Worm (Caenorhabditis elegans) whole organism, young adult: ENCODE results near the gene clec-135.

Experiments
- B0035.1 ChIP-seq: sonication (generic microtip); optimal IDR thresholded peaks from 2 replicates; lab custom pipeline; 2016; ENCODE audit warnings: missing genetic modification characterization, mild to moderate bottlenecking, missing compliant biosample characterization, missing genotype, missing genetic modification reagents
- B0261.1 ChIP-seq: sonication (generic microtip); optimal IDR thresholded peaks from 2 replicates; lab custom pipeline; 2016; ENCODE audit warnings: mild to moderate bottlenecking, missing genetic modification characterization, moderate library complexity, missing compliant biosample characterization
- D2030.7 ChIP-seq: fragments of 200-800 bp; sonication (Bioruptor generic); IDR thresholded peaks from 2 replicates; pipeline ENCODE4 v1.3.6; 2022; ENCODE audit warnings: missing genetic modification reagents, missing genetic modification characterization, missing compliant biosample characterization
- F10E7.11 ChIP-seq: sonication (generic microtip); optimal IDR thresholded peaks from 2 replicates; lab custom pipeline; 2017; ENCODE audit warnings: mild to moderate bottlenecking, missing genetic modification characterization, moderate library complexity, missing compliant biosample characterization
- F22D6.2 ChIP-seq: sonication (generic microtip); optimal IDR thresholded peaks from 2 replicates; lab custom pipeline; 2016; ENCODE audit warnings: mild to moderate bottlenecking, missing genetic modification characterization, missing compliant biosample characterization
- F23B12.7 ChIP-seq: sonication (generic microtip); optimal IDR thresholded peaks from 2 replicates; lab custom pipeline; 2017; ENCODE audit warnings: missing genetic modification characterization, mild to moderate bottlenecking, missing compliant biosample characterization, antibody characterized with exemption, moderate library complexity; ENCODE audit not compliant: insufficient read depth
- F49E8.2 ChIP-seq: sonication (generic microtip); optimal IDR thresholded peaks from 3 replicates; lab custom pipeline; 2017; ENCODE audit warnings: missing genetic modification characterization, mild to moderate bottlenecking, missing compliant biosample characterization, antibody characterized with exemption, moderate library complexity; ENCODE audit not compliant: insufficient read depth
- T07F8.4 ChIP-seq: sonication (generic microtip); optimal IDR thresholded peaks from 2 replicates; lab custom pipeline; 2016; ENCODE audit warnings: mild to moderate bottlenecking, missing genetic modification characterization, moderate library complexity, missing compliant biosample characterization
- T26A5.8 ChIP-seq: sonication (generic microtip); optimal IDR thresholded peaks from 2 replicates; lab custom pipeline; 2016; ENCODE audit warnings: missing genetic modification characterization, missing compliant biosample characterization
- Y53F4B.3 ChIP-seq: fragments of 200-800 bp; sonication (Bioruptor generic); IDR thresholded peaks from 2 replicates; pipeline ENCODE4 v1.3.6; 2022; ENCODE audit warnings: missing genetic modification reagents, missing genetic modification characterization, missing compliant biosample characterization
- Y95B8A.8 ChIP-seq: fragments of 200-800 bp; sonication (Bioruptor generic); IDR thresholded peaks from 2 replicates; pipeline ENCODE4 v1.3.6; 2022; ENCODE audit warnings: missing genetic modification reagents, missing genetic modification characterization, missing compliant biosample characterization
- ama-1 ChIP-seq, 3 experiments: fragments of 150-350 bp in 1 of 3; sonication (generic microtip) in 2 of 3; optimal IDR thresholded peaks; 2 replicates each; lab custom pipeline; 2014 to 2018; ENCODE audit warnings: missing biosample characterization in 2 of 3, missing genetic modification characterization in 2 of 3, missing genetic modification reagents in 2 of 3
- aptf-2 ChIP-seq: fragments of 200-800 bp; sonication (Bioruptor generic); conservative IDR thresholded peaks from 2 replicates; pipeline ENCODE4 v1.3.6; 2022; ENCODE audit warnings: missing genetic modification reagents, missing genetic modification characterization, missing compliant biosample characterization
- aptf-3 ChIP-seq: fragments of 200-800 bp; sonication (Bioruptor generic); IDR thresholded peaks from 2 replicates; pipeline ENCODE4 v1.3.6; 2022; ENCODE audit warnings: missing genetic modification characterization, missing compliant biosample characterization
- attf-6 ChIP-seq: fragments of 200-800 bp; sonication (Bioruptor generic); IDR thresholded peaks from 2 replicates; pipeline ENCODE4 v1.3.6; 2022; ENCODE audit warnings: missing genetic modification reagents, missing genetic modification characterization, missing compliant biosample characterization
- bed-1 ChIP-seq: fragments of 200-800 bp; sonication (Bioruptor generic); IDR thresholded peaks from 2 replicates; pipeline ENCODE4 v1.3.6; 2022; ENCODE audit warnings: missing genetic modification reagents, missing genetic modification characterization, missing compliant biosample characterization
- ceh-100 ChIP-seq: fragments of 200-800 bp; sonication (Bioruptor generic); IDR thresholded peaks from 2 replicates; pipeline ENCODE4 v1.3.6; 2022; ENCODE audit warnings: missing genetic modification reagents, missing genetic modification characterization, missing compliant biosample characterization
- chd-7 ChIP-seq: sonication (generic microtip); optimal IDR thresholded peaks from 2 replicates; lab custom pipeline; 2016; ENCODE audit warnings: mild to moderate bottlenecking, missing genetic modification characterization, moderate library complexity, missing compliant biosample characterization
- die-1 ChIP-seq: sonication (generic microtip); optimal IDR thresholded peaks from 2 replicates; lab custom pipeline; 2016; ENCODE audit warnings: missing genotype, mild to moderate bottlenecking, missing genetic modification characterization, missing compliant biosample characterization
- dox-1 ChIP-seq: fragments of 200-800 bp; sonication (Bioruptor generic); IDR thresholded peaks from 2 replicates; pipeline ENCODE4 v1.3.6; 2022; ENCODE audit warnings: missing genetic modification reagents, missing genetic modification characterization, missing compliant biosample characterization
- dpl-1 ChIP-seq: fragments of 150-350 bp; optimal IDR thresholded peaks from 2 replicates; lab custom pipeline; 2014; ENCODE audit warnings: missing biosample characterization, missing genetic modification reagents, missing genetic modification characterization
- efl-1 ChIP-seq: fragments of 150-350 bp; optimal IDR thresholded peaks from 2 replicates; lab custom pipeline; 2014; ENCODE audit warnings: missing biosample characterization, missing genetic modification reagents, missing genetic modification characterization
- egl-44 ChIP-seq: fragments of 200-800 bp; sonication (Bioruptor generic); IDR thresholded peaks from 2 replicates; pipeline ENCODE4 v1.3.6; 2022; ENCODE audit warnings: missing genetic modification reagents, missing genetic modification characterization, missing compliant biosample characterization
- fkh-3 ChIP-seq: sonication (generic microtip); optimal IDR thresholded peaks from 2 replicates; lab custom pipeline; 2016; ENCODE audit warnings: mild to moderate bottlenecking, missing genetic modification characterization, missing compliant biosample characterization
- gei-17 ChIP-seq: fragments of 200-800 bp; sonication (Bioruptor generic); optimal IDR thresholded peaks from 2 replicates; lab custom pipeline; 2018; ENCODE audit warnings: mild to moderate bottlenecking, missing genetic modification characterization, missing compliant biosample characterization
- him-1 ChIP-seq: sonication (generic microtip); optimal IDR thresholded peaks from 2 replicates; lab custom pipeline; 2016; ENCODE audit warnings: missing genotype, missing genetic modification reagents, missing genetic modification characterization, missing compliant biosample characterization
- hlh-12 ChIP-seq: sonication (generic microtip); optimal IDR thresholded peaks from 2 replicates; lab custom pipeline; 2016; ENCODE audit warnings: missing genetic modification characterization, missing compliant biosample characterization
- hlh-26 ChIP-seq: fragments of 200-800 bp; sonication (Bioruptor generic); conservative IDR thresholded peaks from 2 replicates; pipeline ENCODE4 v1.3.6; 2022; ENCODE audit warnings: missing genetic modification reagents, missing genetic modification characterization, missing compliant biosample characterization
- hmg-1.2 ChIP-seq: fragments of 200-800 bp; sonication (Bioruptor generic); IDR thresholded peaks from 2 replicates; pipeline ENCODE4 v1.3.6; 2022; ENCODE audit warnings: missing genetic modification reagents, missing genetic modification characterization, missing compliant biosample characterization
- hmg-20 ChIP-seq: fragments of 200-800 bp; sonication (Bioruptor generic); IDR thresholded peaks from 2 replicates; pipeline ENCODE4 v1.3.6; 2022; ENCODE audit warnings: missing genetic modification reagents, missing genetic modification characterization, missing compliant biosample characterization
- lag-1 ChIP-seq: fragments of 200-800 bp; sonication (Bioruptor generic); IDR thresholded peaks from 2 replicates; pipeline ENCODE4 v1.3.6; 2022; ENCODE audit warnings: missing genetic modification reagents, missing genetic modification characterization, missing compliant biosample characterization
- lin-26 ChIP-seq: fragments of 200-800 bp; sonication (Bioruptor generic); IDR thresholded peaks from 2 replicates; pipeline ENCODE4 v1.3.6; 2022; ENCODE audit warnings: missing genetic modification reagents, missing genetic modification characterization, missing compliant biosample characterization
- lsl-1 ChIP-seq: fragments of 200-800 bp; sonication (Bioruptor generic); optimal IDR thresholded peaks from 2 replicates; lab custom pipeline; 2018; ENCODE audit warnings: mild to moderate bottlenecking, missing genetic modification characterization, moderate library complexity, missing compliant biosample characterization
- madf-6 ChIP-seq: fragments of 200-800 bp; sonication (Bioruptor generic); IDR thresholded peaks from 2 replicates; pipeline ENCODE4 v1.3.6; 2022; ENCODE audit warnings: missing genetic modification reagents, missing genetic modification characterization, missing compliant biosample characterization
- mcd-1 ChIP-seq: fragments of 200-800 bp; sonication (Bioruptor generic); IDR thresholded peaks from 2 replicates; pipeline ENCODE4 v1.3.6; 2022; ENCODE audit warnings: missing genetic modification reagents, missing genetic modification characterization, missing compliant biosample characterization
- mel-28 ChIP-seq: sonication (generic microtip); optimal IDR thresholded peaks from 2 replicates; lab custom pipeline; 2016; ENCODE audit warnings: borderline replicate concordance, mild to moderate bottlenecking, missing genetic modification characterization, missing compliant biosample characterization
- mes-4 ChIP-seq: sonication (generic microtip); optimal IDR thresholded peaks from 2 replicates; lab custom pipeline; 2016; ENCODE audit warnings: missing genotype, missing genetic modification characterization, missing compliant biosample characterization
- mxl-1 ChIP-seq: sonication (generic microtip); optimal IDR thresholded peaks from 2 replicates; lab custom pipeline; 2016; ENCODE audit warnings: missing genetic modification characterization, missing compliant biosample characterization
- nfya-1 ChIP-seq: sonication (generic microtip); optimal IDR thresholded peaks from 2 replicates; lab custom pipeline; 2017; ENCODE audit warnings: antibody characterized with exemption, missing compliant biosample characterization, missing genetic modification characterization, borderline replicate concordance; ENCODE audit not compliant: insufficient read depth
- nfyb-1 ChIP-seq: fragments of 200-800 bp; sonication (Bioruptor generic); IDR thresholded peaks from 2 replicates; pipeline ENCODE4 v1.3.6; 2022; ENCODE audit warnings: missing genetic modification reagents, missing genetic modification characterization, missing compliant biosample characterization
- sea-2 ChIP-seq: fragments of 200-800 bp; sonication (Bioruptor generic); IDR thresholded peaks from 2 replicates; pipeline ENCODE4 v1.3.6; 2022; ENCODE audit warnings: missing genetic modification characterization, missing compliant biosample characterization
- snpc-1.3 ChIP-seq: sonication (generic microtip); optimal IDR thresholded peaks from 2 replicates; lab custom pipeline; 2017; ENCODE audit warnings: missing genetic modification characterization, mild to moderate bottlenecking, missing compliant biosample characterization, antibody characterized with exemption, moderate library complexity, missing genotype, missing genetic modification reagents; ENCODE audit not compliant: insufficient read depth
- sptf-2 ChIP-seq: fragments of 200-800 bp; sonication (Bioruptor generic); optimal IDR thresholded peaks from 2 replicates; lab custom pipeline; 2018; ENCODE audit warnings: mild to moderate bottlenecking, missing genetic modification characterization, missing compliant biosample characterization
- unc-62 ChIP-seq: fragments of 150-350 bp; optimal IDR thresholded peaks from 2 replicates; lab custom pipeline; 2014; ENCODE audit warnings: missing biosample characterization, missing genetic modification reagents, missing genetic modification characterization
- zfh-2 ChIP-seq: fragments of 200-800 bp; sonication (Bioruptor generic); conservative IDR thresholded peaks from 2 replicates; pipeline ENCODE4 v1.3.6; 2022; ENCODE audit warnings: missing genetic modification reagents, missing genetic modification characterization, missing compliant biosample characterization
- ztf-22 ChIP-seq: fragments of 200-800 bp; sonication (Bioruptor generic); optimal IDR thresholded peaks from 2 replicates; lab custom pipeline; 2018; ENCODE audit warnings: mild to moderate bottlenecking, missing genetic modification characterization, moderate library complexity, missing compliant biosample characterization
- ztf-25 ChIP-seq: fragments of 200-800 bp; sonication (Bioruptor generic); IDR thresholded peaks from 2 replicates; pipeline ENCODE4 v1.3.6; 2022; ENCODE audit warnings: missing genetic modification reagents, missing genetic modification characterization, missing compliant biosample characterization
- ztf-6 ChIP-seq: fragments of 200-800 bp; sonication (Bioruptor generic); IDR thresholded peaks from 2 replicates; pipeline ENCODE4 v1.3.6; 2022; ENCODE audit warnings: missing genetic modification reagents, missing genetic modification characterization, missing compliant biosample characterization

The clec-135 gene

DNA sequence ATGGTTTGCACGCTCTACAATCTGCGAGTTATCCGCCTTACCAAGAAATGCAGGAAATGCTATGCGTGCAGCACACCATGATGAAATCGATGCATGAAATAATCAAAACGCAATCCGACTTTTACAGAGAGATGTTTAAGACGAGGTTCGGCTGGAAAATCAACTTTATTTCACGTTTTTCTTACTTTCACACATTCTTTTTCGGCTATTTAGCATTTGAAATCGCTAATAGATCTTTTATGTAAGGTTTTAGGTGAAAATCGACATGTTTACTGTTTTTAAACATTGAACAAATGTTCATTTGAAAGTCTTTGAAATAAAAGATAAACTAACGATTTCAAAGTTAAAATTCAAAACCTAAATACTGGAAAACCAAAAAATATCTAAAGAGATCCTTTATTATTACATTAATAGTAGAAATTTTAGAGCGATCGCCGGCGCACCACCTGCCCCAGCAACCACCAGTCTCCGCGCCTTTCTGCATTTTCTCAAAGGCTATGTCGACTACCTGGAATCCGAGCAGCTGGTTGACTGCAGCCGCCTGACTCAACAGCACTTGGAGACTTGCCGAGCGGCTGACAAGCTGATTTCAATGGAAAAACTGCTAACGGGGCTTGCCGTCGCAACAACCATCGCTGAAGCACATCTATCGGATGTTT is 30.3 kb downstream of the clec-135 start (continued):
- no peak for TF ChIP-seq Y53F4B.3 (GFP tag; lab: Robert Waterston, UW)
- TF ChIP-seq dpl-1 (GFP tag; lab: Kevin White, UChicago): no peak
- peak; percentile 10 for TF ChIP-seq chd-7 (tag; lab: Kevin White, UChicago)
- peak; percentile 25 for TF ChIP-seq lsl-1 (GFP tag; lab: Kevin White, UChicago)
- no peak for TF ChIP-seq sptf-2
- TF ChIP-seq fkh-3 (tag; lab: Kevin White, UChicago): peak; percentile 53
- no peak for TF ChIP-seq sea-2 (GFP tag; lab: Robert Waterston, UW)
- no peak for TF ChIP-seq ztf-25
- TF ChIP-seq zfh-2 (GFP tag; lab: Robert Waterston, UW): peak; percentile 74
- no peak for TF ChIP-seq T26A5.8 (tag; lab: Kevin White, UChicago)
- 0 out of 2 replicates have a peak, but pooled peaks have one; percentile 35 for TF ChIP-seq nfyb-1 (GFP tag; lab: Robert Waterston, UW)
- no peak for TF ChIP-seq efl-1
- TF ChIP-seq mes-4 (tag; lab: Kevin White, UChicago): no peak
- no peak for TF ChIP-seq lag-1 (GFP tag; lab: Robert Waterston, UW)
- no peak for TF ChIP-seq hlh-26
- TF ChIP-seq Y95B8A.8: no peak
- TF ChIP-seq hlh-12: no peak
- peak; percentile 5 for TF ChIP-seq mxl-1 (tag; lab: Kevin White, UChicago)
- no peak for TF ChIP-seq F23B12.7 (tag; lab: Kevin White, UChicago)
- TF ChIP-seq ztf-6 (GFP tag; lab: Robert Waterston, UW): no peak
- TF ChIP-seq egl-44: no peak
- peak; percentile 4; the same call in 1 of the 2 replicates for TF ChIP-seq dox-1 (GFP tag; lab: Robert Waterston, UW)
- no peak for TF ChIP-seq F22D6.2
- TF ChIP-seq nfya-1 (tag; lab: Kevin White, UChicago): no peak
- TF ChIP-seq madf-6 (GFP tag; lab: Robert Waterston, UW): peak; percentile 66
- peak; percentile 69 for TF ChIP-seq F49E8.2 (tag; lab: Kevin White, UChicago)
- 0 out of 2 replicates have a peak, but pooled peaks have one; percentile 25 for TF ChIP-seq aptf-3
- TF ChIP-seq mel-28 (tag; lab: Kevin White, UChicago): no peak
- TF ChIP-seq ztf-22 (GFP tag; lab: Kevin White, UChicago): no peak
- no peak for TF ChIP-seq ceh-100
- TF ChIP-seq unc-62 (GFP tag; lab: Kevin White, UChicago): no peak
- no peak for TF ChIP-seq snpc-1.3 (tag; lab: Kevin White, UChicago)
- no peak for TF ChIP-seq him-1
- TF ChIP-seq B0035.1 (tag; lab: Kevin White, UChicago): no peak
- no peak for TF ChIP-seq ama-1 (optimal IDR thresholded peaks at IDR 0.05; lab: Kevin White, UChicago)
- TF ChIP-seq ama-1 (GFP tag; optimal IDR thresholded peaks at IDR 0.05; lab: Kevin White, UChicago): no peak
- TF ChIP-seq D2030.7: no peak
- TF ChIP-seq bed-1 (GFP tag; lab: Robert Waterston, UW): no peak
- TF ChIP-seq T07F8.4 (tag; lab: Kevin White, UChicago): no peak
- peak; percentile 38; the same call in 1 of the 2 replicates for TF ChIP-seq mcd-1
- TF ChIP-seq hmg-1.2 (GFP tag; lab: Robert Waterston, UW): 0 out of 2 replicates have a peak, but pooled peaks have one; percentile 24
- TF ChIP-seq die-1: no peak
- no peak for TF ChIP-seq aptf-2 (GFP tag; lab: Robert Waterston, UW)
- TF ChIP-seq lin-26 (GFP tag; lab: Robert Waterston, UW): no peak
- TF ChIP-seq attf-6 (GFP tag; lab: Robert Waterston, UW): no peak
- no peak for TF ChIP-seq F10E7.11 (tag; lab: Kevin White, UChicago)
- TF ChIP-seq gei-17 (GFP tag; lab: Kevin White, UChicago): no peak
- TF ChIP-seq hmg-20 (GFP tag; lab: Robert Waterston, UW): no peak
- TF ChIP-seq B0261.1 (tag; lab: Kevin White, UChicago): no peak
